Worm (Caenorhabditis elegans): ENCODE data around the gene snr-3.

ce11 chrII:6526136-6526684 lies 36.6 kb upstream of the snr-3 start:
- TF ChIP-seq rec-8 (tag; optimal IDR thresholded peaks at IDR 0.05) (no peak), sea-2 (GFP tag; IDR thresholded peaks at IDR 0.05) (no peak), ztf-28 (GFP tag; IDR thresholded peaks at IDR 0.05) (no peak), dpl-1 (GFP tag; optimal IDR thresholded peaks at IDR 0.05) (no peak), snpc-4 (GFP tag; optimal IDR thresholded peaks at IDR 0.05) (no peak), snpc-4 (tag; optimal IDR thresholded peaks at IDR 0.05) (no peak), nhr-90 (tag; optimal IDR thresholded peaks at IDR 0.05) (no peak), ztf-18 (tag; optimal IDR thresholded peaks at IDR 0.05) (no peak), ceh-40 (GFP tag; IDR thresholded peaks at IDR 0.05) (no peak)
